Worm (Caenorhabditis elegans) whole organism, L3 larva: ENCODE data around the gene vha-8.
"Not testable (repeated sequence)": the region's sequence is repeated elsewhere in the genome, so short reads cannot be mapped to it uniquely, and the experiment has no call there.

Experiments
- R02D3.7 ChIP-seq: fragments of 150-350 bp; optimal IDR thresholded peaks from 2 replicates; lab custom pipeline; 2014; ENCODE audit warnings: missing biosample characterization, missing genetic modification characterization
- ZK546.5 ChIP-seq: sonication (generic microtip); optimal IDR thresholded peaks from 2 replicates; lab custom pipeline; 2017; ENCODE audit warnings: missing biosample characterization, missing genetic modification characterization
- ama-1 ChIP-seq: fragments of 150-350 bp; optimal IDR thresholded peaks from 2 replicates; lab custom pipeline; 2018
- ceh-28 ChIP-seq: fragments of 150-350 bp; optimal IDR thresholded peaks from 2 replicates; lab custom pipeline; 2014; ENCODE audit warnings: missing biosample characterization, missing genetic modification reagents, missing genetic modification characterization
- ceh-82 ChIP-seq: fragments of 150-350 bp; optimal IDR thresholded peaks from 2 replicates; lab custom pipeline; 2014; ENCODE audit warnings: missing biosample characterization, missing genetic modification characterization
- ceh-9 ChIP-seq: sonication (generic microtip); optimal IDR thresholded peaks from 2 replicates; lab custom pipeline; 2018; ENCODE audit warnings: missing biosample characterization, missing genetic modification characterization
- daf-12 ChIP-seq: fragments of 150-350 bp; optimal IDR thresholded peaks from 2 replicates; lab custom pipeline; 2014; ENCODE audit warnings: missing biosample characterization, missing genetic modification reagents, missing genetic modification characterization
- egl-5 ChIP-seq: fragments of 150-350 bp; optimal IDR thresholded peaks from 2 replicates; lab custom pipeline; 2017; ENCODE audit warnings: missing biosample characterization, missing genetic modification reagents, missing genetic modification characterization, inconsistent platforms
- elt-1 ChIP-seq: fragments of 150-350 bp; optimal IDR thresholded peaks from 2 replicates; lab custom pipeline; 2014; ENCODE audit warnings: missing biosample characterization, missing genetic modification characterization
- elt-2 ChIP-seq: sonication (generic microtip); optimal IDR thresholded peaks from 2 replicates; lab custom pipeline; 2016; ENCODE audit warnings: missing genetic modification reagents, mild to moderate bottlenecking, missing genetic modification characterization, missing compliant biosample characterization
- eor-1 ChIP-seq, 2 experiments: fragments of 150-350 bp; optimal IDR thresholded peaks; 2 replicates each; lab custom pipeline; 2014 to 2018; ENCODE audit warnings: missing biosample characterization in 2 of 2, missing genetic modification characterization in 2 of 2
- fkh-10 ChIP-seq: sonication (generic microtip); optimal IDR thresholded peaks from 2 replicates; lab custom pipeline; 2017; ENCODE audit warnings: missing biosample characterization, missing genetic modification reagents, missing genetic modification characterization
- fkh-2 ChIP-seq: fragments of 150-350 bp; optimal IDR thresholded peaks from 2 replicates; lab custom pipeline; 2014; ENCODE audit warnings: missing biosample characterization, missing genetic modification reagents, missing genetic modification characterization
- hmg-11 ChIP-seq: sonication (generic microtip); optimal IDR thresholded peaks from 2 replicates; lab custom pipeline; 2016; ENCODE audit warnings: missing genetic modification characterization, missing compliant biosample characterization
- lin-15B ChIP-seq: fragments of 150-350 bp; optimal IDR thresholded peaks from 2 replicates; lab custom pipeline; 2014; ENCODE audit warnings: missing biosample characterization, missing genetic modification characterization
- lin-39 ChIP-seq: fragments of 150-350 bp; optimal IDR thresholded peaks from 2 replicates; lab custom pipeline; 2018; ENCODE audit warnings: missing biosample characterization, missing genetic modification reagents, missing genetic modification characterization
- lsy-12 ChIP-seq: sonication (generic microtip); optimal IDR thresholded peaks from 2 replicates; lab custom pipeline; 2016; ENCODE audit warnings: mild to moderate bottlenecking, missing genetic modification characterization, missing compliant biosample characterization
- nfya-1 ChIP-seq: sonication (generic microtip); optimal IDR thresholded peaks from 2 replicates; lab custom pipeline; 2017; ENCODE audit warnings: missing genetic modification characterization, mild to moderate bottlenecking, missing compliant biosample characterization, antibody characterized with exemption, moderate library complexity; ENCODE audit not compliant: insufficient read depth
- nhr-11 ChIP-seq: fragments of 150-350 bp; optimal IDR thresholded peaks from 2 replicates; lab custom pipeline; 2014; ENCODE audit warnings: missing biosample characterization, missing genetic modification characterization
- nhr-12 ChIP-seq: fragments of 150-350 bp; optimal IDR thresholded peaks from 2 replicates; lab custom pipeline; 2014; ENCODE audit warnings: missing biosample characterization, missing genetic modification characterization
- nhr-23 ChIP-seq: fragments of 150-350 bp; optimal IDR thresholded peaks from 2 replicates; lab custom pipeline; 2014; ENCODE audit warnings: missing biosample characterization, missing genetic modification reagents, missing genetic modification characterization
- nhr-237 ChIP-seq: fragments of 150-350 bp; optimal IDR thresholded peaks from 2 replicates; lab custom pipeline; 2014; ENCODE audit warnings: missing biosample characterization, missing genetic modification characterization
- nhr-25 ChIP-seq: sonication (generic microtip); optimal IDR thresholded peaks from 2 replicates; lab custom pipeline; 2017; ENCODE audit warnings: missing biosample characterization, missing genetic modification characterization
- nhr-43 ChIP-seq: sonication (generic microtip); optimal IDR thresholded peaks from 2 replicates; lab custom pipeline; 2016; ENCODE audit warnings: mild to moderate bottlenecking, missing genetic modification characterization, missing compliant biosample characterization; ENCODE audit not compliant: poor library complexity, severe bottlenecking
- nhr-67 ChIP-seq: fragments of 150-350 bp; optimal IDR thresholded peaks from 2 replicates; lab custom pipeline; 2014; ENCODE audit warnings: missing biosample characterization, missing genetic modification characterization
- nhr-76 ChIP-seq: fragments of 150-350 bp; sonication (generic microtip); optimal IDR thresholded peaks from 5 replicates; lab custom pipeline; 2014; ENCODE audit warnings: missing biosample characterization, missing genetic modification characterization
- nhr-77 ChIP-seq: fragments of 150-350 bp; optimal IDR thresholded peaks from 2 replicates; lab custom pipeline; 2014; ENCODE audit warnings: missing biosample characterization, missing genetic modification characterization
- pqm-1 ChIP-seq: fragments of 150-350 bp; optimal IDR thresholded peaks from 2 replicates; lab custom pipeline; 2017; ENCODE audit warnings: missing biosample characterization, missing genetic modification characterization, inconsistent platforms
- sea-2 ChIP-seq: fragments of 150-350 bp; sonication (generic microtip); optimal IDR thresholded peaks from 4 replicates; lab custom pipeline; 2014; ENCODE audit warnings: missing biosample characterization, missing genetic modification reagents, missing genetic modification characterization
- skn-1 ChIP-seq: fragments of 150-350 bp; optimal IDR thresholded peaks from 2 replicates; lab custom pipeline; 2014; ENCODE audit warnings: missing biosample characterization, missing genetic modification characterization
- snpc-4 ChIP-seq: fragments of 150-350 bp; optimal IDR thresholded peaks from 2 replicates; lab custom pipeline; 2014; ENCODE audit warnings: missing biosample characterization, missing genetic modification characterization
- tbx-2 ChIP-seq: sonication (generic microtip); optimal IDR thresholded peaks from 2 replicates; lab custom pipeline; 2016; ENCODE audit warnings: mild to moderate bottlenecking, missing genetic modification characterization, missing compliant biosample characterization
- zag-1 ChIP-seq: fragments of 150-350 bp; optimal IDR thresholded peaks from 2 replicates; lab custom pipeline; 2014; ENCODE audit warnings: missing biosample characterization, missing genetic modification characterization

The vha-8 gene

DNA sequence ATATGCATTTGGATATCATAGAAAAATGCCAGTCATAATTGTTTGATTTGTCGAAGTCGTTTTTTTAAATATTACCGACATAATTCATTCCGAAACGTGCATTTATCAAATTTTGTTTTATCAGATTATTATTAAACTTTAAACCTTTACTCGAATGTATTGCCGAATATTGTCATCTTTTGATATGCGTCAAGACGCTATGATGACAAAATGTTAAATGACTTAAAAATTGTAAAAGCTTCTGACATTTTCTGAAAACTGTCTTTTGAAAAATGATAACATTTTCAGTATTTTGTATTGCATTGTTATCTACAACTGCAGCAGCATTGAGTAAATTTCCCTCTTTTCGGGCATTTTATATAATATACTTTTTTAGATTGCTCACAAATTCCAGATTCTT, 33.7 kb downstream of the vha-8 start, which contains the start of gene H20E11.3:
Gene H20E11.3 (plus strand): TSS at position 195 of the 400 bp plus-strand sequence.
- TF ChIP-seq nhr-23 (tag; lab: Kevin White, UChicago) (no peak), pqm-1 (tag; lab: Kevin White, UChicago) (no peak), lin-15B (tag; lab: Kevin White, UChicago) (no peak), elt-2 (tag; lab: Kevin White, UChicago) (peak; percentile 56), fkh-2 (no peak), ceh-82 (no peak), nhr-237 (tag; lab: Kevin White, UChicago) (no peak)

DNA sequence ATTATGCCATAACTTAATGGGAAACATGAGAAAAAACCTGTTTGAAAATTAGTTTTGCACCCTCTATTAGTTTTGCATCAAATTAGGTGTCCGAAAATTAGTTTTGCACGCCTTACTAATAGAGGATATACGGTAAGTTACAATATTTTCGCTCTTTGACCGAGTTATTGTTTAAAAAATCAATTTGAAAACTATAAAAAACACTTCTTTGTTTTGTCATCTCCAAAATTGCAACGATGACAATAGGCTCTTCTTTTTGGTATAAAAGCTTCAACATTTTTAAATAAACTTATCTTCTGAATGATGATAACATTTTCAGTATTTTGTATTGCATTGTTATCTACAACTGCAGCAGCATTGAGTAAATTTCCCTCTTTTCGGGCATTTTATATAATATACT, 36.6 kb downstream of the vha-8 start, which contains the start of gene H20E11.2:
Gene H20E11.2 (plus strand): TSS at position 301 of the 400 bp plus-strand sequence.
- TF ChIP-seq fkh-10 (GFP tag; lab: Kevin White, UChicago); tbx-2; ama-1 (lab: Kevin White, UChicago): not testable (repeated sequence)

DNA sequence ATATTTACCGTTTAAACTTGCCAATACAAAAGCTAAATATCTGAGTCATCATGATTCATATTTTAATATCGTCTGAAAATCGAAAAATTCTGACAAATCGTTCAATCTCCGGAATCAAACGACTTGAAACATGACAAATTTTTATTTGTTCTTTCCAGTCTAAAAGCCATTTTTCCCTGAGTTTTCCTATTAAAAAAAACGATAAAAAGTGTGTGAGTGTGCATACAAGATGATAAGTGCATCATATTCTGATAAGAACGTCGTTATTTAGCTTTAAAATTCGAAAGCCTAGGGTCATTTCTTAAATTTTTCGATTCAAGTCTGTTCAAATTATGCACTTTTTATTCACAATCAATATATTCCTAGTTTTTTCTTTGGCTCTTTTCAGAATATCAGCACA, 39.0 kb downstream of the vha-8 start, which contains the start of gene H20E11.1:
Gene H20E11.1 (plus strand): TSS at position 244 of the 400 bp plus-strand sequence.
- TF ChIP-seq elt-2 (tag; lab: Kevin White, UChicago) = peak; percentile 71
- no peak for TF ChIP-seq egl-5 (tag; lab: Kevin White, UChicago)
- TF ChIP-seq nhr-77 = no peak
- no peak for TF ChIP-seq nhr-25
- TF ChIP-seq pqm-1 (tag; lab: Kevin White, UChicago) = peak; percentile 89

DNA sequence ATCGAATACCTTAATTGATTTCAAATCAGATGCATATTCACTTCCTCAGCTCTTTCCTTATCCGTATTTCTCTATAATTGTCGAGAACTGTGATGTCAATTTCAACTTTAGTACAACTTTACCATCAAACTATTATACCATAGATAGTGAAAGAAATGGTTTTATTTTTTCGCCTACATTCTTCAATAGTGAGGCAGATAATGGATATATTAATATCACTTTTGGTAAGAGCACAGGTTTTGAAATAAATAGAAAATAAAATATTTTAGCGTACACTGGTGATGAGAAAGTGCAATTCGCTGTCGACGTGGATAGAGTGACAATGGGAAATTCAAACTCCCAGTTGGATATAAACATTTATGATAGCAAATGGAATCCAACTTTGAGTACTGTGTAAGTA, 41.3 kb downstream of the vha-8 start:
- TF ChIP-seq snpc-4 (tag; lab: Kevin White, UChicago) (no peak), nhr-77 (no peak), lin-39 (no peak), sea-2 (GFP tag; lab: Kevin White, UChicago) (no peak), nhr-12 (tag; lab: Kevin White, UChicago) (no peak), nhr-25 (no peak), lsy-12 (tag; lab: Kevin White, UChicago) (no peak), zag-1 (tag; lab: Kevin White, UChicago) (no peak), eor-1 (tag; optimal IDR thresholded peaks at IDR 0.05; lab: Kevin White, UChicago) (no peak), elt-2 (tag; lab: Kevin White, UChicago) (no peak), ceh-28 (tag; lab: Kevin White, UChicago) (no peak), ceh-82 (no peak), nhr-11 (tag; lab: Kevin White, UChicago) (no peak), lin-15B (tag; lab: Kevin White, UChicago) (no peak)

DNA sequence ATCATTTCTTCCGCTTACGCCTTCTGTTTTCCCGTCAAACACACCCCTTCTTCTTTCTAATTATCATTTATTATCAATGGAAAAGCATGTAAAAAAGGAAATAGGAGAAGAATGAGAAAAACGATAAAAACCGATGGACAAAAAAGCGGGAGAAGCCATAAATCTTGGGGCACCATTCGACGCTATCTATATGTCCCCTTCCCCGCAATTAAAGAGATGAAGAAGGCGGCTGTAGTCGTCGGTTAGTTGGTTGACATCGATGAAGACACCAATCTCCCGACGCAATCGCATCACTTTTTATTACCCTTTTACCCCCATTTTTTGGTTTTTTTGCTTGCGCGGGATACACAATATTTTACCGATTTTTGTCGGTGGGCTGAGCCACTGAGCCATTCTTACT, 42.7 kb downstream of the vha-8 start:
- TF ChIP-seq egl-5 (tag; lab: Kevin White, UChicago) (peak; percentile 56), ceh-28 (tag; lab: Kevin White, UChicago) (no peak), skn-1 (no peak), lin-39 (peak; percentile 75), nhr-237 (tag; lab: Kevin White, UChicago) (no peak)

DNA sequence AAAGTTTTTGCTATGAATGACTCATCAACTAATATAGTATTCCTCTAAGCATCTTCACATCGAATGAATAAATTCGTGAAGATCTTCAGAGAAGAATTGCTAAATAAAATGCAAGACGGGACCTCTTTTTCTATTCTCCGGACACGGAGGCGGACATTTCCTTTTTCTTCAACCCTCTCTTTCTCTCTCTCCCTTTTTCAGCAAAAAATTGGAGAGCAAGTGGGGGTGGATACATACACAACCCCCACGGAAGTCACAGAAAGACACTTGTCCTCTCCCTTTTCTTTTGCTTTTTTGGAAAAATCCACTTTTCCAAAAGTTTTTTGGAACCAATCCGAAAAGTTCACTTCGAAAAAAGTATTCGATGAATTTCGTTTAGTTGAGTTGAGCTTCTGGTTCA, 43.8 kb downstream of the vha-8 start:
- TF ChIP-seq hmg-11 (tag; lab: Kevin White, UChicago) = peak; percentile 31
- peak; percentile 38 for TF ChIP-seq nfya-1 (tag; lab: Kevin White, UChicago)
- TF ChIP-seq lin-39 = peak; percentile 17
- TF ChIP-seq ceh-28 (tag; lab: Kevin White, UChicago) = no peak
- no peak for TF ChIP-seq nhr-23 (tag; lab: Kevin White, UChicago)
- TF ChIP-seq fkh-10 (GFP tag; lab: Kevin White, UChicago) = peak; percentile 60

DNA sequence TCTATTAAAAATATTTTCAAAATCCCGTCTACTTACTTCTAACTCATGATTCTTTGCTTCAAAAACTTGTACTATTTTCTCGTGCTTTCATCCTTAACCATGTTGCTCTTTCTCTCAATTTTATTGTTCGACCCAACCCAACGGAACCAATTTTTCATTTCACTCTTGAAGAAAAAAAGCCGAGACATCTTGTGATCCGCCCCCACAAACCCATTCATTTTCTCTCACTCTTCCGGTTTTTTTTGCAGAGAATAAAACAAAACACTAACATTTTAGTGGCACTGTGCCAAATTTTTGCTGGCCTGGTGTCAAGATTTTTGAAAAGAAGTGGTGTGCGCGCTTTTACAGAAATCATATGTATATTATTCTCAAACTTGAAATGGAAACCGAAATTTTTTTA, 45.9 kb downstream of the vha-8 start:
- TF ChIP-seq lin-39 (peak; percentile 75), fkh-10 (GFP tag; lab: Kevin White, UChicago) (no peak), nfya-1 (tag; lab: Kevin White, UChicago) (peak; percentile 25), egl-5 (tag; lab: Kevin White, UChicago) (peak; percentile 12)
- TF ChIP-seq, all 47 proteins: peak for 3

DNA sequence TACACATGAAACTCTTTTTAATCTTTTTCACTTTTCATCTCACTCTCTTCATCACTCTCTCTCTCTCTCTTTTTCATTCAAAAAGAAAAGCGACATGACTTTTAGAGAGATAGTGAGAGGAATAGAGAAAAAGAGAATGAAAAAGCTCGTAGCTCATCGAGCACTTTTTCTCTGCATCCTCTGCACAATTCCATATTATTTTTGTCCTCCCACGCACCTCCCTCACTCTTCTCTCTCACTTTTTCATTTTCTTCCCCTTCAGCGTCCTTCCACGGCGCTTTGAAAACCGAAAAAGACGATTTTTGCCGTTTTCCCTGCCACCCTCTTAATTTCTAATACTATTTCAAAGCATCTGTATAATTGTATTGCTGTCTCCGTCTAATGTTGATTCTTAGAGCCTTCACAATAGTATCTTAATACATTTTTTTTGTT, 48.2 kb downstream of the vha-8 start:
- TF ChIP-seq daf-12 (tag; lab: Kevin White, UChicago) = no peak
- TF ChIP-seq nhr-237 (tag; lab: Kevin White, UChicago) = no peak
- TF ChIP-seq lin-39 = peak; percentile 43
- no peak for TF ChIP-seq nhr-43 (tag; lab: Kevin White, UChicago)
- peak; percentile 61 for TF ChIP-seq lin-15B (tag; lab: Kevin White, UChicago)
- TF ChIP-seq lsy-12 (tag; lab: Kevin White, UChicago) = peak; percentile 60
- peak; percentile 33 for TF ChIP-seq elt-1
- TF ChIP-seq hmg-11 (tag; lab: Kevin White, UChicago) = peak; percentile 91
- no peak for TF ChIP-seq ZK546.5 (tag; lab: Kevin White, UChicago)
- TF ChIP-seq ceh-9 = no peak
- TF ChIP-seq nfya-1 (tag; lab: Kevin White, UChicago) = peak; percentile 82
- TF ChIP-seq tbx-2 = peak; percentile 53
- TF ChIP-seq ama-1 (lab: Kevin White, UChicago) = no peak
- peak; percentile 45 for TF ChIP-seq R02D3.7 (tag; lab: Kevin White, UChicago)
- peak; percentile 90 for TF ChIP-seq pqm-1 (tag; lab: Kevin White, UChicago)
- no peak for TF ChIP-seq nhr-67 (tag; lab: Kevin White, UChicago)
- TF ChIP-seq skn-1 = peak; percentile 74
- peak; percentile 65 for TF ChIP-seq nhr-11 (tag; lab: Kevin White, UChicago)
- peak; percentile 55 for TF ChIP-seq ceh-28 (tag; lab: Kevin White, UChicago)
- peak; percentile 12 for TF ChIP-seq zag-1 (tag; lab: Kevin White, UChicago)
- TF ChIP-seq elt-2 (tag; lab: Kevin White, UChicago) = peak; percentile 88
- TF ChIP-seq nhr-77 = peak; percentile 44
- TF ChIP-seq nhr-76 = no peak
- peak; percentile 73 for TF ChIP-seq fkh-10 (GFP tag; lab: Kevin White, UChicago)
